Fruit fly (Drosophila melanogaster) whole organism, adult: ENCODE data around the gene CG34355.

ENCODE experiments used
- CG14711 ChIP-seq: fragments of 200-800 bp; sonication (Bioruptor generic); optimal IDR thresholded peaks from 2 replicates; lab custom pipeline; 2018; ENCODE audit warnings: missing biosample characterization, mild to moderate bottlenecking, missing genetic modification characterization, moderate library complexity
- CG7045 ChIP-seq: fragments of 200-800 bp; sonication (Bioruptor generic); optimal IDR thresholded peaks from 2 replicates; lab custom pipeline; 2017; ENCODE audit warnings: missing biosample characterization, mild to moderate bottlenecking, missing genetic modification characterization
- cic ChIP-seq: fragments of 200-800 bp; sonication (Bioruptor generic); optimal IDR thresholded peaks from 2 replicates; lab custom pipeline; 2017; ENCODE audit warnings: missing biosample characterization, mild to moderate bottlenecking, missing genetic modification characterization, moderate library complexity
- tj ChIP-seq: fragments of 200-800 bp; sonication (Bioruptor generic); optimal IDR thresholded peaks from 3 replicates; lab custom pipeline; 2017; ENCODE audit warnings: missing biosample characterization, mild to moderate bottlenecking, missing genetic modification characterization, moderate library complexity

- no peak for TF ChIP-seq tj (GFP tag; lab: Kevin White, UChicago)
- TF ChIP-seq cic, result no peak
- TF ChIP-seq CG7045 (GFP tag; lab: Kevin White, UChicago), result no peak
- peak; percentile 70 for TF ChIP-seq CG14711
Measured at dm6 chr3R:23886270-23887095, 82.8 kb downstream of the CG34355 start.
